Worm (Caenorhabditis elegans) whole organism, L1 larva: ENCODE data around the gene Y49E10.30.

Experiments
- Y116A8C.19 ChIP-seq: sonication (generic microtip); optimal IDR thresholded peaks from 2 replicates; lab custom pipeline; 2016; ENCODE audit warnings: missing compliant biosample characterization, missing genetic modification characterization, borderline replicate concordance
- aha-1 ChIP-seq: fragments of 150-350 bp; optimal IDR thresholded peaks from 2 replicates; lab custom pipeline; 2014; ENCODE audit warnings: missing biosample characterization, missing genetic modification characterization
- alr-1 ChIP-seq: fragments of 200-800 bp; sonication (Bioruptor generic); optimal IDR thresholded peaks from 2 replicates; lab custom pipeline; 2018; ENCODE audit warnings: borderline replicate concordance, mild to moderate bottlenecking, missing genetic modification characterization, missing compliant biosample characterization
- blmp-1 ChIP-seq: fragments of 150-350 bp; optimal IDR thresholded peaks from 2 replicates; lab custom pipeline; 2014; ENCODE audit warnings: missing biosample characterization, missing genetic modification characterization
- ceh-82 ChIP-seq, 3 experiments: fragments of 150-350 bp in 1 of 3; sonication (generic microtip) in 2 of 3; optimal IDR thresholded peaks; 2 replicates each; lab custom pipeline; 2014 to 2017; ENCODE audit warnings: missing biosample characterization in 3 of 3, missing genetic modification characterization in 3 of 3
- dpl-1 ChIP-seq, 3 experiments: fragments of 150-350 bp in 2 of 3; sonication (generic microtip) in 1 of 3; optimal IDR thresholded peaks; 2 replicates each; lab custom pipeline; 2014 to 2017; ENCODE audit warnings: missing biosample characterization in 3 of 3, missing genetic modification characterization in 3 of 3, missing genetic modification reagents in 3 of 3
- dsc-1 ChIP-seq: sonication (generic microtip); optimal IDR thresholded peaks from 2 replicates; lab custom pipeline; 2016; ENCODE audit warnings: mild to moderate bottlenecking, missing genetic modification characterization, missing compliant biosample characterization
- efl-3 ChIP-seq: fragments of 200-800 bp; sonication (Bioruptor generic); optimal IDR thresholded peaks from 2 replicates; lab custom pipeline; 2018; ENCODE audit warnings: mild to moderate bottlenecking, missing genetic modification characterization, missing compliant biosample characterization
- egl-13 ChIP-seq: sonication (generic microtip); optimal IDR thresholded peaks from 2 replicates; lab custom pipeline; 2016; ENCODE audit warnings: missing genotype, missing genetic modification reagents, missing genetic modification characterization, missing compliant biosample characterization
- egl-27 ChIP-seq, 2 experiments: fragments of 150-350 bp in 1 of 2; sonication (generic microtip); optimal IDR thresholded peaks; 3 replicates each; lab custom pipeline; 2017 to 2018; ENCODE audit warnings: missing biosample characterization in 2 of 2, missing genetic modification characterization in 2 of 2, missing genetic modification reagents in 2 of 2
- ets-5 ChIP-seq: fragments of 200-800 bp; sonication (Bioruptor generic); IDR thresholded peaks from 2 replicates; pipeline ENCODE4 v1.3.6; 2022; ENCODE audit warnings: missing genetic modification characterization, missing compliant biosample characterization
- fkh-10 ChIP-seq: sonication (generic microtip); optimal IDR thresholded peaks from 2 replicates; lab custom pipeline; 2017; ENCODE audit warnings: missing biosample characterization, missing genetic modification reagents, missing genetic modification characterization
- fos-1 ChIP-seq: fragments of 150-350 bp; optimal IDR thresholded peaks from 2 replicates; lab custom pipeline; 2014; ENCODE audit warnings: missing biosample characterization, missing genetic modification characterization
- hlh-17 ChIP-seq: fragments of 200-800 bp; sonication (Bioruptor generic); optimal IDR thresholded peaks from 2 replicates; lab custom pipeline; 2018; ENCODE audit warnings: missing genetic modification characterization, mild to moderate bottlenecking, missing compliant biosample characterization, moderate library complexity, borderline replicate concordance
- hlh-4 ChIP-seq: sonication (generic microtip); optimal IDR thresholded peaks from 2 replicates; lab custom pipeline; 2016; ENCODE audit warnings: mild to moderate bottlenecking, missing genetic modification characterization, missing compliant biosample characterization
- hpl-2 ChIP-seq: fragments of 150-350 bp; optimal IDR thresholded peaks from 2 replicates; lab custom pipeline; 2014; ENCODE audit warnings: missing biosample characterization, missing genetic modification reagents, missing genetic modification characterization
- lin-15B ChIP-seq: fragments of 150-350 bp; sonication (generic microtip); optimal IDR thresholded peaks from 3 replicates; lab custom pipeline; 2014; ENCODE audit warnings: missing biosample characterization, missing genetic modification characterization
- lin-35 ChIP-seq, 2 experiments: fragments of 150-350 bp; optimal IDR thresholded peaks; 2 replicates each; lab custom pipeline; 2014; ENCODE audit warnings: missing biosample characterization in 2 of 2, missing genetic modification characterization in 2 of 2, missing genetic modification reagents in 2 of 2
- lin-39 ChIP-seq: fragments of 150-350 bp; optimal IDR thresholded peaks from 2 replicates; lab custom pipeline; 2014; ENCODE audit warnings: missing biosample characterization, missing genetic modification reagents, missing genetic modification characterization
- lsy-2 ChIP-seq, 2 experiments: fragments of 150-350 bp; optimal IDR thresholded peaks; 2 replicates each; lab custom pipeline; 2014; ENCODE audit warnings: missing biosample characterization in 2 of 2, missing genetic modification characterization in 2 of 2
- nhr-11 ChIP-seq: fragments of 150-350 bp; optimal IDR thresholded peaks from 2 replicates; lab custom pipeline; 2014; ENCODE audit warnings: missing biosample characterization, missing genetic modification characterization
- nhr-12 ChIP-seq: sonication (generic microtip); optimal IDR thresholded peaks from 2 replicates; lab custom pipeline; 2017; ENCODE audit warnings: missing biosample characterization, missing genetic modification characterization
- nhr-237 ChIP-seq: fragments of 150-350 bp; optimal IDR thresholded peaks from 2 replicates; lab custom pipeline; 2014; ENCODE audit warnings: missing biosample characterization, missing genetic modification characterization
- nhr-28 ChIP-seq: fragments of 150-350 bp; optimal IDR thresholded peaks from 2 replicates; lab custom pipeline; 2014; ENCODE audit warnings: missing biosample characterization, missing genetic modification characterization
- nhr-47 ChIP-seq: sonication (generic microtip); optimal IDR thresholded peaks from 2 replicates; lab custom pipeline; 2016; ENCODE audit warnings: mild to moderate bottlenecking, missing genetic modification characterization, moderate library complexity, missing compliant biosample characterization
- nhr-71 ChIP-seq: sonication (generic microtip); optimal IDR thresholded peaks from 2 replicates; lab custom pipeline; 2016; ENCODE audit warnings: mild to moderate bottlenecking, missing genetic modification characterization, moderate library complexity, missing compliant biosample characterization
- nhr-77 ChIP-seq: fragments of 150-350 bp; optimal IDR thresholded peaks from 2 replicates; lab custom pipeline; 2014; ENCODE audit warnings: missing biosample characterization, missing genetic modification characterization
- pqm-1 ChIP-seq: sonication (generic microtip); optimal IDR thresholded peaks from 3 replicates; lab custom pipeline; 2017; ENCODE audit warnings: missing biosample characterization, missing genetic modification characterization
- rnt-1 ChIP-seq: sonication (generic microtip); optimal IDR thresholded peaks from 2 replicates; lab custom pipeline; 2016; ENCODE audit warnings: mild to moderate bottlenecking, missing genetic modification characterization, moderate library complexity, missing compliant biosample characterization
- snu-23 ChIP-seq: sonication (generic microtip); optimal IDR thresholded peaks from 2 replicates; lab custom pipeline; 2016; ENCODE audit warnings: missing genetic modification characterization, missing compliant biosample characterization
- sox-4 ChIP-seq: sonication (generic microtip); optimal IDR thresholded peaks from 2 replicates; lab custom pipeline; 2016; ENCODE audit warnings: missing genetic modification characterization, missing compliant biosample characterization
- tbx-2 ChIP-seq: sonication (generic microtip); optimal IDR thresholded peaks from 2 replicates; lab custom pipeline; 2016; ENCODE audit warnings: missing genetic modification characterization, missing compliant biosample characterization
- tlp-1 ChIP-seq: fragments of 150-350 bp; optimal IDR thresholded peaks from 2 replicates; lab custom pipeline; 2014; ENCODE audit warnings: missing biosample characterization, missing genetic modification characterization
- unc-98 ChIP-seq: fragments of 200-800 bp; sonication (Bioruptor generic); IDR thresholded peaks from 2 replicates; pipeline ENCODE4 v1.3.6; 2022; ENCODE audit warnings: missing genetic modification characterization, missing compliant biosample characterization
- vab-15 ChIP-seq: sonication (generic microtip); optimal IDR thresholded peaks from 2 replicates; lab custom pipeline; 2017; ENCODE audit warnings: missing genotype, mild to moderate bottlenecking, missing genetic modification characterization, missing compliant biosample characterization
- zag-1 ChIP-seq: fragments of 150-350 bp; optimal IDR thresholded peaks from 2 replicates; lab custom pipeline; 2014; ENCODE audit warnings: missing biosample characterization, missing genetic modification characterization
- ztf-11 ChIP-seq, 2 experiments: sonication (generic microtip); optimal IDR thresholded peaks; 2 replicates each; lab custom pipeline; 2016 to 2017; ENCODE audit warnings: missing genetic modification characterization in 2 of 2, missing biosample characterization in 1 of 2, missing compliant biosample characterization in 1 of 2

Gene Y49E10.30

DNA sequence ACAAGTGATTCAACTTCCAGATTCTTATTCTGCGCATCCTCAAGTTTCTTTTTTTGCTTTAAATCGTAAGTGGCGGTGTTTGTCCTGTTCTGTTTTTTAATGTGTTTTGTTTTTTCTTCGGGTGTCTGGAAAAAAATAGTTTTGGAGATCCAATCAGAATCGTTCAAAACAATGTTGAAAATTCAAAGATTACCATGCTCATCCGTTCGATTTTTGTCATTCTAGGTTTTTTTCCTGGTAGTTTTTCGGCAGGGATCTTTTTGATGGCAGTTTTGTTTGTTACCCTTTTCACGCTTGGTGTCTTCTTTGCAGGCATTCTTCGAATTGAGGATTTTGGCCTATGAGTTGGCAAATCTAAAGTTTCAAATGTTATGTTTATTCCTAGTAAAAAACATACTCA, 30.1 kb upstream of the Y49E10.30 start:
- TF ChIP-seq aha-1 (no peak), ceh-82 (tag; optimal IDR thresholded peaks at IDR 0.05; lab: Kevin White, UChicago) (no peak), alr-1 (tag; lab: Kevin White, UChicago) (no peak), egl-27 (tag; optimal IDR thresholded peaks at IDR 0.05; lab: Kevin White, UChicago) (no peak), vab-15 (tag; lab: Kevin White, UChicago) (no peak), zag-1 (tag; lab: Kevin White, UChicago) (no peak), Y116A8C.19 (tag; lab: Kevin White, UChicago) (no peak), tbx-2 (tag; lab: Kevin White, UChicago) (no peak), efl-3 (no peak), rnt-1 (tag; lab: Kevin White, UChicago) (no peak), ets-5 (GFP tag; lab: Robert Waterston, UW) (no peak), unc-98 (GFP tag; lab: Robert Waterston, UW) (no peak), lin-39 (tag; lab: Kevin White, UChicago) (no peak), lsy-2 (tag; optimal IDR thresholded peaks at IDR 0.05; lab: Kevin White, UChicago) (no peak), sox-4 (tag; lab: Kevin White, UChicago) (no peak)

DNA sequence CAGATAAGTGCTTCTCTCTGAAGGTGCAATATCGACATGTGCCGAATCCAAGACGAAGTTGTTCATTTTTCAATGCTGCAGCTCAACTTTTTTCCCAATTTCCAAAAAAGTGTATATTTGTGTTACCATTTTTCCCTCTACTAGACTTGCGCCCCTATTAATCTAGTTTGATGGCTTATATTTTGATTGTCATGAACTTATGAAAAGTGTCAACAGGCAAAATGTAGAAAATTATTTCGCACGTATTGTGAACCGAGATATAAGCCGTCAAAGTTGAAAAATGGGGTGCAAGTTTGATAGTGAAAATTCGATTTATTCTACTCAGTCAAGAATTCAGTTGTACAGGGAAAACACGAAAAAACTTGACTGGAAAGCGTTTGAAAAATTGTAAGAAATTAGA, 28.2 kb upstream of the Y49E10.30 start, which contains the start of gene Y75B8A.32:
Gene Y75B8A.32, minus strand, starts transcription at position 101 of the 400 bp plus-strand sequence.
- TF ChIP-seq lsy-2 (tag; optimal IDR thresholded peaks at IDR 0.05; lab: Kevin White, UChicago) = no peak
- no peak for TF ChIP-seq nhr-71
- TF ChIP-seq unc-98 (GFP tag; lab: Robert Waterston, UW) = no peak
- TF ChIP-seq nhr-47 (tag; lab: Kevin White, UChicago) = no peak
- TF ChIP-seq dpl-1 (GFP tag; optimal IDR thresholded peaks at IDR 0.05; lab: Kevin White, UChicago) = no peak
- no peak for TF ChIP-seq ztf-11 (tag; optimal IDR thresholded peaks at IDR 0.05; lab: Kevin White, UChicago)
- no peak for TF ChIP-seq tbx-2 (tag; lab: Kevin White, UChicago)
- no peak for TF ChIP-seq hlh-4 (tag; lab: Kevin White, UChicago)
- TF ChIP-seq hpl-2 (GFP tag; lab: Kevin White, UChicago) = no peak
- no peak for TF ChIP-seq lin-35 (GFP tag; optimal IDR thresholded peaks at IDR 0.05; lab: Kevin White, UChicago)
- no peak for TF ChIP-seq fkh-10 (GFP tag; lab: Kevin White, UChicago)

DNA sequence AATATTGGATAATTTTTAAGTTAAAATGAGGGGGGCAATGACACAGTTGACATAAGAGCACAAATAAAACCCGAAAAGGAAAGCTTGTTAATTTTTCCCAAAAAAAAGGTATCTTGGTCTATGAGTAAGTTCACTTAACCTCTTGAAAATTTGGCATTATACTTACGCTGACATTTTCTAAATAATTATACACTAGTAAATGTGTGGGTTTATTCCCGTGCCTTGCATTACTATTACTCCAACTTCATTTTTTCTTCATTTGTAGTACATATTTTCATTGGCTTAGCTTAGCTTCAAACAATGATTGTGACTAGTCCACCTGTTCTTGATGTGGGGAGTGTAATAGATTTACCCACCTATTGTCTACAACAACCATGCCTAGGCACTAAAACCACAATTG, 27.4 kb upstream of the Y49E10.30 start, which contains the start of gene Y75B8A.34:
Gene Y75B8A.34, plus strand, starts transcription at position 301 of the 400 bp plus-strand sequence.
- TF ChIP-seq zag-1 (tag; lab: Kevin White, UChicago) (no peak), rnt-1 (tag; lab: Kevin White, UChicago) (no peak), nhr-28 (no peak), fkh-10 (GFP tag; lab: Kevin White, UChicago) (no peak), tbx-2 (tag; lab: Kevin White, UChicago) (no peak), egl-13 (tag; lab: Kevin White, UChicago) (no peak), tlp-1 (tag; lab: Kevin White, UChicago) (no peak), pqm-1 (tag; lab: Kevin White, UChicago) (no peak), dsc-1 (tag; lab: Kevin White, UChicago) (no peak), nhr-11 (tag; lab: Kevin White, UChicago) (no peak), blmp-1 (tag; lab: Kevin White, UChicago) (no peak), lin-15B (tag; lab: Kevin White, UChicago) (no peak), fos-1 (tag; lab: Kevin White, UChicago) (no peak), nhr-12 (tag; lab: Kevin White, UChicago) (no peak), Y116A8C.19 (tag; lab: Kevin White, UChicago) (no peak), nhr-77 (tag; lab: Kevin White, UChicago) (no peak), ztf-11 (tag; optimal IDR thresholded peaks at IDR 0.05; lab: Kevin White, UChicago) (no peak), snu-23 (no peak), hlh-17 (GFP tag; lab: Kevin White, UChicago) (no peak), nhr-237 (tag; lab: Kevin White, UChicago) (no peak)
- TF ChIP-seq, all 84 proteins: peak for 0
